Fruit fly (Drosophila melanogaster): ENCODE results near the gene CG33090.

DNA sequence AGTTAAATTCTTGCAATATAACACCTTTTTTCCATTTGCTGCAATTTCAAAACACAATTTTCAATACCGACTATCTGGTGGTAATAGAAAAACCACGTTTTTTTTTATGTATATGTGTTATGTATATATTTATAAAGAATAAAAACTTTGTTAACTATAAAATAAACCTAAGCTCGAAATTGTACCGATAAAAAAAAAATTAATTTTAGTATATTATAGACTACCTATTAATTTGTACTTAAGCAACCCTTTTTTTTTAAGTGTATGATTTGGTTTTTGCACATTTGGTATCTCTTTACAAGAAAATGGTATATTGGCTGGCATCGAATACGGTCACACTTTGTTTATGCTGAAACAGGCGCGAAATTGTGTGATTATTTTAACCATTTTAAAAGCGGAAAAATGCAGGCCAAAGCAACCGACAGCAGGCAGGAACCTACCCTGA lies 27.8 kb downstream of the CG33090 start, which contains the start of gene spel1:
- TF ChIP-seq rgr (GFP tag; optimal IDR thresholded peaks at IDR 0.05), result peak; percentile 54
- TF ChIP-seq fru (GFP tag; optimal IDR thresholded peaks at IDR 0.05), result peak; percentile 50
- TF ChIP-seq usp (GFP tag; optimal IDR thresholded peaks at IDR 0.05), result no peak
- TF ChIP-seq psq (GFP tag; optimal IDR thresholded peaks at IDR 0.05), result peak; percentile 53
- no peak for TF ChIP-seq dsf (GFP tag; optimal IDR thresholded peaks at IDR 0.05; ENCODE audit: borderline replicate concordance)
- no peak for TF ChIP-seq Abd-B (GFP tag; optimal IDR thresholded peaks at IDR 0.05)
- no peak for TF ChIP-seq Hr78 (GFP tag; optimal IDR thresholded peaks at IDR 0.05)
- no peak for TF ChIP-seq dl (GFP tag; optimal IDR thresholded peaks at IDR 0.05; ENCODE audit: insufficient read depth in 1 of 2, partially characterized antibody in 2 of 2)
- no peak for TF ChIP-seq lola (GFP tag; optimal IDR thresholded peaks at IDR 0.05)
- TF ChIP-seq GATAd (GFP tag; optimal IDR thresholded peaks at IDR 0.05), result no peak
- no peak for TF ChIP-seq Dfd (GFP tag; optimal IDR thresholded peaks at IDR 0.05)
